Worm (Caenorhabditis elegans): Measurements from ENCODE around the gene crb-3.

Gene crb-3

DNA sequence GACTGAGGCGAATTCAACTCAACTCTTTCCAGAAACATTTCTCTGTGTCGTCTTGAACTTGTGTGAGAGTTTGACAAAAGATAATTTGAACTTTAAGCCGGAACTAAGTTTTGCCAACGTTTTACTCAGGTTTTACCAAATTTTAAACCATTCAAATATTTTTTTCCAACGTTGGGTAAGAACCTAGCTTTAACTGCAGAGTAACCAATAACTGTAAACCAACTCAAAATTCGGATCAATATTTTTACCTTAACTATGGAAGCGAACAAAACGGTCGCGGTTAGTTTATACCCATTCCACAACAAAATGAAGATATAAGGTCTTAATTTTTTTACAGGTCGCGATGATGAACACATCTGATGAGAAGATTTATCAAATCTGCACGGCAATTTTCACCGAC lies 30.8 kb upstream of the crb-3 start:
- TF ChIP-seq lsy-12 (tag; optimal IDR thresholded peaks at IDR 0.05) (no peak), nhr-11 (tag; optimal IDR thresholded peaks at IDR 0.05) (no peak), hmg-11 (tag; optimal IDR thresholded peaks at IDR 0.05) (no peak), jun-1 (tag; optimal IDR thresholded peaks at IDR 0.05) (no peak), nhr-237 (tag; optimal IDR thresholded peaks at IDR 0.05) (no peak), nhr-43 (tag; optimal IDR thresholded peaks at IDR 0.05; ENCODE audit: poor library complexity, severe bottlenecking) (no peak), pqm-1 (tag; optimal IDR thresholded peaks at IDR 0.05) (no peak), sea-2 (GFP tag; optimal IDR thresholded peaks at IDR 0.05) (no peak), ceh-9 (tag; optimal IDR thresholded peaks at IDR 0.05) (no peak), fos-1 (tag; optimal IDR thresholded peaks at IDR 0.05) (no peak), daf-12 (tag; optimal IDR thresholded peaks at IDR 0.05) (no peak), nhr-77 (tag; optimal IDR thresholded peaks at IDR 0.05) (no peak), aly-2 (tag; optimal IDR thresholded peaks at IDR 0.05) (no peak), mml-1 (tag; optimal IDR thresholded peaks at IDR 0.05) (no peak)

DNA sequence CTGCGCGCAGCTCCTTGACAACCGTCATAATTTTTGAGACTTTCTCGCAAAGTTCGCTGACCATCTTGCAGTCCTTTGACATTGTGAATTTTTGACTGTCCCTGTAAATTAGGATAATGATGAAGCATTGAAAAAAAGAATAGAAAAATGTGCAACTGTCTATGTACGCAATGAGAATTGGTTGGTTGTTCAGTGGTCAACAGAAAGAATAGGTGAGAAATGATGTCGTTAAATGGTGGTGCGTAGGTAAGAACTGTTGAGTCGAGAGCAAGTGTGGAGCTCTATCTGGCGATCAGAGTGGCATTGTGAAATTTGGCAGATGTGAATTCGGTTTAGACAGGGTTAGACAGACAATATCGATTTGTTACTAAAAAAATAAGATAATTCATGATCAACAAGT lies 29.2 kb upstream of the crb-3 start, which contains the start of gene B0563.8:
Gene B0563.8, minus strand, starts transcription at position 101 of the 400 bp plus-strand sequence.
- no peak for TF ChIP-seq pqm-1 (tag; optimal IDR thresholded peaks at IDR 0.05)
- no peak for TF ChIP-seq mml-1 (tag; optimal IDR thresholded peaks at IDR 0.05)
- no peak for TF ChIP-seq nhr-12 (tag; optimal IDR thresholded peaks at IDR 0.05)
- no peak for TF ChIP-seq aly-2 (tag; optimal IDR thresholded peaks at IDR 0.05)
- no peak for TF ChIP-seq ceh-9 (tag; optimal IDR thresholded peaks at IDR 0.05)
- no peak for TF ChIP-seq jun-1 (tag; optimal IDR thresholded peaks at IDR 0.05)
- no peak for TF ChIP-seq ceh-16 (tag; optimal IDR thresholded peaks at IDR 0.05)
- no peak for TF ChIP-seq zag-1 (tag; optimal IDR thresholded peaks at IDR 0.05)
- TF ChIP-seq mdl-1 (tag; optimal IDR thresholded peaks at IDR 0.05) = no peak
- no peak for TF ChIP-seq nhr-67 (tag; optimal IDR thresholded peaks at IDR 0.05)
- TF ChIP-seq unc-62 (GFP tag; optimal IDR thresholded peaks at IDR 0.05) = no peak
- no peak for TF ChIP-seq ama-1 (optimal IDR thresholded peaks at IDR 0.05)
- TF ChIP-seq ztf-11 (tag; optimal IDR thresholded peaks at IDR 0.05) = no peak
- TF ChIP-seq elt-2 (tag; optimal IDR thresholded peaks at IDR 0.05) = no peak
- TF ChIP-seq skn-1 (tag; optimal IDR thresholded peaks at IDR 0.05) = no peak
- no peak for TF ChIP-seq R02D3.7 (tag; optimal IDR thresholded peaks at IDR 0.05)

ce11 chrX:9180823-9181222 lies 22.7 kb upstream of the crb-3 start, which contains the start of gene Y81B9A.4:
TSS of gene Y81B9A.4 (minus strand) at chrX:9180923.
- TF ChIP-seq egl-27 (tag; optimal IDR thresholded peaks at IDR 0.05) (no peak), lin-15B (tag; optimal IDR thresholded peaks at IDR 0.05) (no peak), sea-2 (GFP tag; optimal IDR thresholded peaks at IDR 0.05) (no peak), elt-3 (tag; optimal IDR thresholded peaks at IDR 0.05) (no peak), ztf-4 (tag; optimal IDR thresholded peaks at IDR 0.05) (no peak), zag-1 (tag; optimal IDR thresholded peaks at IDR 0.05) (no peak), nhr-76 (tag; optimal IDR thresholded peaks at IDR 0.05) (no peak), ama-1 (optimal IDR thresholded peaks at IDR 0.05) (no peak), fkh-2 (tag; optimal IDR thresholded peaks at IDR 0.05) (no peak), hmg-11 (tag; optimal IDR thresholded peaks at IDR 0.05) (no peak), snpc-4 (tag; optimal IDR thresholded peaks at IDR 0.05) (no peak), ZK546.5 (tag; optimal IDR thresholded peaks at IDR 0.05) (no peak), elt-2 (tag; optimal IDR thresholded peaks at IDR 0.05) (no peak), nhr-67 (tag; optimal IDR thresholded peaks at IDR 0.05) (no peak), nhr-11 (tag; optimal IDR thresholded peaks at IDR 0.05) (no peak)

DNA sequence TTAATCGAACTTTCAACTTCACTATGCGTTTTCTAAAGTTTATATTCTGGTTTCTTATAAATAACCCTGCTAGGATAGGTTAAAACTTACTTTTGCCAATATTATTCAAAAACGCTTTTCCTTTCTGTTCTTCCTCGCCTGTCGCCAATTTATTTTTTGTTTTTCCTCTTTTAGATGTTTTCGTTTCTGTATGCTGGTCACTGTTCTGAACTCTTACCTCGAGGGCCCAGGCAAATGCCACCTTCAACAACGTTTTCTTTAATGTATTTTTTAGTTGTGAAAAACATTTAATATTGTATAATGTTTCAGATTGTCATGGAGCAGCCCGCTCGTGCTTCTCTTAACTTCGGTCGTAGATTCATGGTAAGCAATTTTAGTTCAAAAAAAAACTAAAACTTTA lies 21.4 kb upstream of the crb-3 start, which contains the start of gene Y81B9A.3:
Gene Y81B9A.3, plus strand, starts transcription at position 301 of the 400 bp plus-strand sequence.
- no peak for TF ChIP-seq nhr-25 (tag; optimal IDR thresholded peaks at IDR 0.05)
- no peak for TF ChIP-seq ceh-16 (tag; optimal IDR thresholded peaks at IDR 0.05)
- no peak for TF ChIP-seq nhr-11 (tag; optimal IDR thresholded peaks at IDR 0.05)
- no peak for TF ChIP-seq egl-5 (tag; optimal IDR thresholded peaks at IDR 0.05)

- no peak for TF ChIP-seq snpc-4 (tag; optimal IDR thresholded peaks at IDR 0.05)
- no peak for TF ChIP-seq jun-1 (tag; optimal IDR thresholded peaks at IDR 0.05)
- no peak for TF ChIP-seq nhr-67 (tag; optimal IDR thresholded peaks at IDR 0.05)
- TF ChIP-seq nhr-11 (tag; optimal IDR thresholded peaks at IDR 0.05) = no peak
- no peak for TF ChIP-seq nfya-1 (tag; optimal IDR thresholded peaks at IDR 0.05; ENCODE audit: insufficient read depth)
- TF ChIP-seq nhr-77 (tag; optimal IDR thresholded peaks at IDR 0.05) = no peak
- TF ChIP-seq daf-12 (tag; optimal IDR thresholded peaks at IDR 0.05) = no peak
- no peak for TF ChIP-seq nhr-28 (tag; optimal IDR thresholded peaks at IDR 0.05)
Observed at ce11 chrX:9183836-9184235, 19.7 kb upstream of the crb-3 start, which contains the start of gene Y81B9A.2. TSS of gene Y81B9A.2 (plus strand) at chrX:9184136.

Measured in whole organism, L3 larva.